Worm (Caenorhabditis elegans) whole organism, midembryonic: ENCODE measurements around the gene K12H4.6.

ENCODE experiments used
- T22C8.4 ChIP-seq: fragments of 200-800 bp; sonication (Bioruptor generic); IDR thresholded peaks from 2 replicates; pipeline ENCODE4 v1.3.6; 2022; ENCODE audit warnings: missing genetic modification characterization, missing compliant biosample characterization
- cog-1 ChIP-seq: sonication (generic microtip); optimal IDR thresholded peaks from 2 replicates; lab custom pipeline; 2016; ENCODE audit warnings: missing genetic modification characterization, missing compliant biosample characterization
- flt-1 ChIP-seq: fragments of 200-800 bp; sonication (Bioruptor generic); IDR thresholded peaks from 2 replicates; pipeline ENCODE4 v1.3.6; 2022; ENCODE audit warnings: missing genetic modification characterization, missing compliant biosample characterization
- klf-2 ChIP-seq: fragments of 200-800 bp; sonication (Bioruptor generic); conservative IDR thresholded peaks from 2 replicates; pipeline ENCODE4 v1.3.6; 2022; ENCODE audit warnings: missing genetic modification reagents, missing genetic modification characterization, missing compliant biosample characterization
- med-1 ChIP-seq: sonication (generic microtip); optimal IDR thresholded peaks from 2 replicates; lab custom pipeline; 2017; ENCODE audit warnings: missing genetic modification characterization, mild to moderate bottlenecking, missing compliant biosample characterization, antibody characterized with exemption, missing genetic modification reagents; ENCODE audit not compliant: insufficient read depth
- ref-1 ChIP-seq: fragments of 200-800 bp; sonication (Bioruptor generic); conservative IDR thresholded peaks from 2 replicates; pipeline ENCODE4 v1.3.6; 2022; ENCODE audit warnings: missing genetic modification reagents, missing genetic modification characterization, missing compliant biosample characterization
- tab-1 ChIP-seq: fragments of 200-800 bp; sonication (Bioruptor generic); IDR thresholded peaks from 2 replicates; pipeline ENCODE4 v1.3.6; 2022; ENCODE audit warnings: missing genetic modification characterization, missing compliant biosample characterization
- ztf-23 ChIP-seq: fragments of 200-800 bp; sonication (Bioruptor generic); IDR thresholded peaks from 2 replicates; pipeline ENCODE4 v1.3.6; 2022; ENCODE audit warnings: missing genetic modification reagents, missing genetic modification characterization, missing compliant biosample characterization
- ztf-29 ChIP-seq: fragments of 200-800 bp; sonication (Bioruptor generic); IDR thresholded peaks from 2 replicates; pipeline ENCODE4 v1.3.6; 2022; ENCODE audit warnings: missing genetic modification reagents, missing genetic modification characterization, missing compliant biosample characterization

The K12H4.6 gene

DNA sequence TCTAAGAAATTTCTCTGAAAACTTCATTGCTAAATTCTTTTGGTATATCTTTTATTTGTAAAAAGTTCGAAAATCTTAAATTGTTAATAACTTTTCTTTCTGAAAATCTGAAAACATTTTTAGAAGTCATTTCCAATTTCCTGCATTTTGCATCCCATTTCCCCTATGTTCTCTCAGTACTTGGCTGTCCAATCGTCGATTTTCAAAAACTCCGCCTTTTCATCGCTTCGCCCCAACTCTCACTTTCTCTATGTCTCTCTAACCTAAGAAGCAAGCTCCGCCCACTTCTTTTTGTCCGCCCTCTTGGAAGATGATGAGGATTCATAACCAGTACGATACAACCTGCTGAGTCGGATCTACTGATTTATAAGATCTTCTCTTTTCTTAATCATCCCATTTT, 22.4 kb upstream of the K12H4.6 start:
- no peak for TF ChIP-seq T22C8.4 (GFP tag; lab: Robert Waterston, UW)
- no peak for TF ChIP-seq cog-1 (tag; lab: Kevin White, UChicago)
- no peak for TF ChIP-seq flt-1
- no peak for TF ChIP-seq klf-2 (GFP tag; lab: Robert Waterston, UW)
- no peak for TF ChIP-seq tab-1

- TF ChIP-seq ztf-29 (GFP tag; lab: Robert Waterston, UW) (0 out of 2 replicates have a peak, but pooled peaks have one; percentile 31), klf-2 (GFP tag; lab: Robert Waterston, UW) (no peak), flt-1 (no peak)
Observed at ce11 chrIII:8063659-8064058, 21.0 kb upstream of the K12H4.6 start.

ce11 chrIII:8061114-8061513, 18.4 kb upstream of the K12H4.6 start:
- TF ChIP-seq flt-1 (no peak), med-1 (GFP tag; lab: Kevin White, UChicago) (no peak), cog-1 (tag; lab: Kevin White, UChicago) (no peak), T22C8.4 (GFP tag; lab: Robert Waterston, UW) (no peak), ref-1 (GFP tag; lab: Robert Waterston, UW) (no peak), ztf-23 (no peak), tab-1 (no peak), ztf-29 (GFP tag; lab: Robert Waterston, UW) (no peak), klf-2 (GFP tag; lab: Robert Waterston, UW) (no peak)

ce11 chrIII:8051838-8052237, 9.2 kb upstream of the K12H4.6 start:
- TF ChIP-seq cog-1 (tag; lab: Kevin White, UChicago) (no peak), tab-1 (no peak)

ce11 chrIII:8050944-8051343, 8.3 kb upstream of the K12H4.6 start, which contains the start of gene K12H4.7:
K12H4.7 (minus strand) TSS chrIII:8051081.
- TF ChIP-seq med-1 (GFP tag; lab: Kevin White, UChicago) (no peak), ztf-29 (GFP tag; lab: Robert Waterston, UW) (no peak), flt-1 (no peak), tab-1 (no peak), cog-1 (tag; lab: Kevin White, UChicago) (no peak), T22C8.4 (GFP tag; lab: Robert Waterston, UW) (no peak), ztf-23 (no peak), ref-1 (GFP tag; lab: Robert Waterston, UW) (no peak), klf-2 (GFP tag; lab: Robert Waterston, UW) (no peak)

DNA sequence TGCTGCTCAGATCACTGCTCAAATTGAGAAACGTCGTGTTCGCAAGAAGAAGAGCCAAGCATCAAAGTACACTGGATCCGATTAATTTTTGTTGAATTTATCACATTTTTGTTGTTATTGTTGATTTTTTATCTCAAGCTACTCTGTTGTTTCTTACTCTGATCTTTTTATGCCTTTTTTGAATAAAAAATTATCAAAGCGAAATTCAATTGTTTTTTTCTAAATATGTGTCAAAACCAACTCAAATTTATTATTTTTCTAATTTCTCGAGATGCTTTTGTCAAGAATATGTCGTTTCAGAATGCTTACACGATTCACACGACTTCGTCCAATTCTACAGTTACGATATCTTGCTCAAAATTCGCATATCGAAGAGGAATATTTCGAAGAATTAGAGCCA, 4.7 kb upstream of the K12H4.6 start, which contains the start of gene K12H4.2:
Gene K12H4.2 (plus strand): TSS at position 301 of the 400 bp plus-strand sequence.
- TF ChIP-seq ztf-29 (GFP tag; lab: Robert Waterston, UW) = no peak
- no peak for TF ChIP-seq ref-1 (GFP tag; lab: Robert Waterston, UW)
- TF ChIP-seq cog-1 (tag; lab: Kevin White, UChicago) = no peak
- no peak for TF ChIP-seq T22C8.4 (GFP tag; lab: Robert Waterston, UW)
- TF ChIP-seq med-1 (GFP tag; lab: Kevin White, UChicago) = no peak
- TF ChIP-seq klf-2 (GFP tag; lab: Robert Waterston, UW) = no peak
- TF ChIP-seq tab-1 = no peak
- TF ChIP-seq ztf-23 = no peak
- no peak for TF ChIP-seq flt-1

ce11 chrIII:8045734-8046133, 3.1 kb upstream of the K12H4.6 start, which contains the start of gene K12H4.3:
K12H4.3 (plus strand) TSS chrIII:8046034.
- TF ChIP-seq med-1 (GFP tag; lab: Kevin White, UChicago) (no peak), cog-1 (tag; lab: Kevin White, UChicago) (no peak), ztf-29 (GFP tag; lab: Robert Waterston, UW) (no peak), flt-1 (no peak), T22C8.4 (GFP tag; lab: Robert Waterston, UW) (no peak), klf-2 (GFP tag; lab: Robert Waterston, UW) (no peak), ref-1 (GFP tag; lab: Robert Waterston, UW) (no peak), ztf-23 (no peak), tab-1 (no peak)

DNA sequence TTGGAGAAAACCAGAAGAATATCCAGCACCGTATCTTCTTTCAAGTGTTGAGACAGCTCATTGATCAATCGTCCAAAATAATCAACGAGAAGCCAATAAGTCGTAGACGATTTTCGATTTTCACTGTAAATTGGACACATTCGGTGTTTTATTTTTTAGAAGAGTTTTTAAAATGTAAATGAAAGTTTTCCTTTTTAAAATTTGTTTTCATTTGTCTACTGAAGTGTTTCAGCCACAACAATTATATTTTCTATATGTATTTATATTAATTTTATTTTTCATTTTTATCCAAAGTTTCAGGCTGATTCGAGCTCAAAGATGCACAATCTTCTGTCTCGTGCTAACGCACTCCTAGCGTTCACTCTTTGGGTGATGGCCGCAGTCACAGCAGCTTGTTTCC, 2.0 kb upstream of the K12H4.6 start, which contains the start of gene spcs-3:
Gene spcs-3 (plus strand): TSS at position 301 of the 400 bp plus-strand sequence.
- TF ChIP-seq flt-1 (no peak), ref-1 (GFP tag; lab: Robert Waterston, UW) (no peak), med-1 (GFP tag; lab: Kevin White, UChicago) (no peak), ztf-23 (no peak), klf-2 (GFP tag; lab: Robert Waterston, UW) (no peak), tab-1 (no peak), T22C8.4 (GFP tag; lab: Robert Waterston, UW) (no peak), cog-1 (tag; lab: Kevin White, UChicago) (no peak), ztf-29 (GFP tag; lab: Robert Waterston, UW) (no peak)

DNA sequence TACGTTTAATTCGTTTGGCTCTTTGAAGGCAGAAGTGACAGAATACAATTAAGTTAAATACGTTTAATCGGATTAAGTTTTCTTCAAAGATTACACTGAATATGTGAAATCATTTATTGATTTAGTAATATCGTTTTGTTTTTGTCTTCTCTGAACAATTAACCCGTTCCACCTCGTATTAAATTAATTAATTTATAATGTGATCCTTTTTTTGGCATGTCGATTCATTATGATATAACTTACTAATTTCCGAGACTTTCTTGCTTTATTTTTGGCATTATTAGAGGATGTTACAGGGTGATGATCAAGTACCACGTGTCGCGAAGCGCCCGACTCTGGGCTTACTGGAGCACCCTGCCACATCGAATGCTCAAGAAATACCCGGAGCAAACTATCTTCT, 1.5 kb upstream of the K12H4.6 start, which contains the start of gene K12H4.5:
Gene K12H4.5 (plus strand): TSS at position 301 of the 400 bp plus-strand sequence.
- no peak for TF ChIP-seq tab-1
- no peak for TF ChIP-seq T22C8.4 (GFP tag; lab: Robert Waterston, UW)
- no peak for TF ChIP-seq ref-1 (GFP tag; lab: Robert Waterston, UW)
- no peak for TF ChIP-seq flt-1
- TF ChIP-seq med-1 (GFP tag; lab: Kevin White, UChicago) = no peak
- no peak for TF ChIP-seq klf-2 (GFP tag; lab: Robert Waterston, UW)

DNA sequence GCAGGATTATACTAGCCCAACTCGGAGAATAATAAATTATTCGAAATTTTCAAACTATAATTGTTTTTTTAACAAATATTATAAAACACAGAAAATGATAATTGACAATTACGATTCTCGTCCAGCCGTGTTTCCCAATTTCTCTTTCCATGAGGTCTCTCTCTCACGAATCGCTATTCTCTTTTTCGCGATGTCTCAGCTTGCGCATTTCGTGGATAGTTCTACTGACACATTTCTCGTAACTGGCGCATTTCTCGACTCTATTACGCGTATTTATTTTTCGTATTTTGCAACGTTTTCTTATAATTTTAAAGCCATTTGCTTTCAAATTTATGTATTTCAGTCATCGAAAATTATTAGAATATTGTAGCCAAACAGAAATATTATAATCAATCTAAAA, 1.1 kb upstream of the K12H4.6 start:
- TF ChIP-seq ref-1 (GFP tag; lab: Robert Waterston, UW) (peak; percentile 100), ztf-29 (GFP tag; lab: Robert Waterston, UW) (peak; percentile 99), T22C8.4 (GFP tag; lab: Robert Waterston, UW) (peak; percentile 99), cog-1 (tag; lab: Kevin White, UChicago) (peak; percentile 100), tab-1 (peak; percentile 99), med-1 (GFP tag; lab: Kevin White, UChicago) (peak; percentile 73), klf-2 (GFP tag; lab: Robert Waterston, UW) (peak; percentile 100), ztf-23 (peak; percentile 99), flt-1 (peak; percentile 100)
